Fruit fly (Drosophila melanogaster) S2 (cell line): ENCODE results near the gene Mrgn1.

Experiments
- CG8478 ChIP-seq: fragments of >200 bp; optimal IDR thresholded peaks from 2 replicates; lab custom pipeline; 2018
- CTCF ChIP-seq, 2 experiments: fragments of >200 bp; optimal IDR thresholded peaks; 2 replicates each; lab custom pipeline; 2018

Mrgn1 gene

dm6 chrX:13721934-13722333, at the start of gene Mrgn1, which contains the start of gene mus101:
TSS of gene Mrgn1 (minus strand) at chrX:13721977.
TSS of gene mus101 (plus strand) at chrX:13722246.
- TF ChIP-seq CG8478 (lab: Kevin White, UChicago) = no peak
- no peak for TF ChIP-seq CTCF (optimal IDR thresholded peaks at IDR 0.05; lab: Kevin White, UChicago)

dm6 chrX:13770768-13771167, 49.0 kb upstream of the Mrgn1 start:
- TF ChIP-seq CG8478 (lab: Kevin White, UChicago) (no peak), CTCF (optimal IDR thresholded peaks at IDR 0.05; lab: Kevin White, UChicago) (no peak)

DNA sequence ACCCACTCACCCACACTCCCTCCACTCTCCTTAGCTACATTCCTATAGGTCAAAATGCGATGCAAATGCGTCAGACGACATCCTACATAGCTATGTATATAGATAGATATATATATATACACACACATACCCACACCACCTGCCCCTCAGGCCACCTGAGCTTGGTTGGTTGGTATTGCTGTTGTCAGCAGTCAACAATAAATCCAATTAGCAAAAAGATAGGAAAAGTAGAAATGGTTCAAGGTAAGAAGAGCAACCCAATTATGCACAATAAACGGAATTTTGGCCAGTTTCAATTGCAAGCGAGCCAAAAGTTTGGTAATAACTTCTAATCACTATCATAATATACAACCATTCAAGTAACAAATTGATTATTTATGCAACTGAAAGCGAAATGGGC, 44.7 kb upstream of the Mrgn1 start:
- no peak for TF ChIP-seq CG8478 (lab: Kevin White, UChicago)
- no peak for TF ChIP-seq CTCF (optimal IDR thresholded peaks at IDR 0.05; lab: Kevin White, UChicago)

DNA sequence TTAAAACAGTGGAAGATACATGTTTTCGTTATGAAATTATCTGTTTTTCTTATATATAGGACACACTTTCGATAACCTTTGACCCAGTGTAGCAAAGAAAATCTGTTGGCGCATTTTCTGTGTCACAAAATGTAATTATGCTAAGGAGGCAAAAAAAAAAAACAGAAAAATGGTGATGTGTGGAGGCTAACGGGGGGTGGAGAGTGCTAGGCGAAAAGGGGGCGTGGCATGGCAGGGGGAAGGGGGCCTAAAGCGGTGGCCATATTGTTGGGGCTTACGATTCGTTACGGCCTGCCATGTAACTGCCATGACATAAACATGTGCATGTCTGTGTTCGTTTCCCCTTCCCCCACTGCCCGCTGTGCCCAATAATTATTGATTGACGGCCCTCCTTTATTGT, 43.4 kb upstream of the Mrgn1 start:
- no peak for TF ChIP-seq CTCF (optimal IDR thresholded peaks at IDR 0.05; lab: Kevin White, UChicago)
- TF ChIP-seq CG8478 (lab: Kevin White, UChicago) = no peak

dm6 chrX:13764397-13765119, 42.8 kb upstream of the Mrgn1 start:
- TF ChIP-seq CTCF (optimal IDR thresholded peaks at IDR 0.05; lab: Kevin White, UChicago) (no peak), CG8478 (lab: Kevin White, UChicago) (no peak)

- TF ChIP-seq CG8478 (lab: Kevin White, UChicago) (no peak), CTCF (optimal IDR thresholded peaks at IDR 0.05; lab: Kevin White, UChicago) (no peak)
These were observed 40.7 kb upstream of the Mrgn1 start, which contains the start of gene rdgB for dm6 chrX:13762372-13762883. TSS of gene rdgB (plus strand) at chrX:13762752.

DNA sequence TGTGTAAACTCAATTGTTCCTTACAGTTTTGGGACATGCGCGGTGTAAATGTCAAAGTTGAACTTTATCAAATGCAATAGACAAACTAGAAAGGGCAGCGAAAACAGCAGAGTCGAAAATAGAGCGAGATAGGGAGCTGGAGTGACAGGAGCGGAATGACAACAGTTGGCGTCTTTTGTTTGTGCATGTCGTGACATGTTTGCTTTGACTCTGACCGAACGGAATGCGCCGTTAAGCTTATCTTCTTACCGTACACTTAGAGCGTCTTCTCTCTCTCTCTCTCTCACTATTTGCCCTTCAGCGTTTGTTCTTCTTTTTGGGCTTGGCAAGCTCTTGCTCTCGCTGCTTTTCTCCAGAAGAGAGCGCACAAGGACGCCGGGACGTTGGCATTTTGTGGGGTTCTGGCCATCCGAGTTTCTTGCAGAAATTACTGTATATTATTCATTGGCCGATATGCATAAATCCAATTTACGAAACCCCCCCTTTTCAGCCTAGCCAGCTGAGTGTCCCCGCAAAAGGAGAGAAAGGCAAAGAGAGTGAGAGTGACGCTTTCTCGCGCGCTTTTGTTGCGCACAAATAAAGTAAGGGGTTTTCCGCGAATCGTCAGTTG, 40.1 kb upstream of the Mrgn1 start:
- no peak for TF ChIP-seq CG8478 (lab: Kevin White, UChicago)
- TF ChIP-seq CTCF (optimal IDR thresholded peaks at IDR 0.05; lab: Kevin White, UChicago) = no peak

dm6 chrX:13758989-13759549, 37.3 kb upstream of the Mrgn1 start, which contains the start of gene Yp3:
TSS of gene Yp3 (plus strand) at chrX:13759546.
- TF ChIP-seq CG8478 (lab: Kevin White, UChicago) = no peak
- no peak for TF ChIP-seq CTCF (optimal IDR thresholded peaks at IDR 0.05; lab: Kevin White, UChicago)

dm6 chrX:13756776-13757312, 35.1 kb upstream of the Mrgn1 start, which contains the start of the genes CG32625 and Rtc1:
TSS of gene CG32625 (minus strand) at chrX:13756826.
TSS of gene Rtc1 (plus strand) at chrX:13757179.
- TF ChIP-seq CTCF (optimal IDR thresholded peaks at IDR 0.05; lab: Kevin White, UChicago) (no peak), CG8478 (lab: Kevin White, UChicago) (no peak)

DNA sequence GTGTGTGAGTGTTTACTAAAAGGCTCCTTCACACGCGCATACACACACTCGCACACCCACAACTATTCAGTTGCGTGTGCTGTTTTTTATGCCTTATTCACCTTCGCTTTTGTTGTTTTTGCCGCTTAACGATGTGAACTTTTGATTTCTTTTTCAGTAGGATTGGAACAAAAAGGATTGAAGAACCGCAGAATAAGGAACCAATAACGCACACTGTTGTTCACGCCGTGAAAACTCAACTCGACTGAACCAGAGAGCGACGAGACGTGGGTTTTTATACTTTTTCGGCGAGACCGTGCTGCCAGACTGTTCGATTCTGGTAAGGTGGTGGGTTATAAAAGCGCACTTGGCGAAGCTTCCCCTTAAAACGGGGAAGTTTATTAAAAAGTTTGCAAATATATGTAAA, 33.4 kb upstream of the Mrgn1 start, which contains the start of gene Pdcd4:
TSS of gene Pdcd4 (minus strand) at position 255 of the 406 bp plus-strand sequence.
- TF ChIP-seq CG8478 (lab: Kevin White, UChicago) (no peak), CTCF (optimal IDR thresholded peaks at IDR 0.05; lab: Kevin White, UChicago) (no peak)

DNA sequence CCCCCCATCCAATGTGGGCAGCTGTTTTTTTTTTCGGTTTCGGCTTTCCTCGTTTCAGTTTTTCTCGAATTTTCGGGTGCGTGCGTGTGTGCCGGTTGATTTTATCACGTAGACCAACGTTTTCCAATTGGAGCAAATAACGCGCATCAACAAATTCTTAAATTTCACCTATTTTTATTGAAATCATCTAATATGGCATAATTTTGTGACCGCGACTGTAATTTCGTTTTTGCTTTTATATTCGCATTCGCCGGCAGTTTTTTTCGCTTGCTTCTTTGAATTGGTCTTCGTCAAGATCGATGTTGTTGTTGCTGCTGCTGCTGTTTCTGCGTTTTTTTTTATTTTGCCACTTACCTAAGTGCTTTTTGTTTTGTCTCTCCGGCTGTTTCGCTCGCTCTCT, 32.7 kb upstream of the Mrgn1 start:
- TF ChIP-seq CTCF (optimal IDR thresholded peaks at IDR 0.05; lab: Kevin White, UChicago) = no peak
- TF ChIP-seq CG8478 (lab: Kevin White, UChicago) = no peak

- TF ChIP-seq CG8478 (lab: Kevin White, UChicago) (no peak), CTCF (optimal IDR thresholded peaks at IDR 0.05; lab: Kevin White, UChicago) (no peak)
These were observed 32.0 kb upstream of the Mrgn1 start for dm6 chrX:13753775-13754174.

- TF ChIP-seq CTCF (optimal IDR thresholded peaks at IDR 0.05; lab: Kevin White, UChicago) = no peak
- no peak for TF ChIP-seq CG8478 (lab: Kevin White, UChicago)
These were observed 31.5 kb upstream of the Mrgn1 start for dm6 chrX:13753101-13753758.

- TF ChIP-seq CG8478 (lab: Kevin White, UChicago) = no peak
- no peak for TF ChIP-seq CTCF (optimal IDR thresholded peaks at IDR 0.05; lab: Kevin White, UChicago)
These were observed 30.8 kb upstream of the Mrgn1 start for dm6 chrX:13752543-13753046.
